Worm (Caenorhabditis elegans) whole organism, L4 larva: ENCODE data around the gene W08E12.7.
A peak's percentile ranks its signal among the peaks of the same experiment; 100 is the strongest.

Experiments used
- D1046.2 ChIP-seq: fragments of 200-800 bp; sonication (Bioruptor generic); IDR thresholded peaks from 2 replicates; pipeline ENCODE4 v1.3.6; 2022; ENCODE audit warnings: missing genetic modification characterization, missing compliant biosample characterization
- F37D6.2 ChIP-seq: sonication (generic microtip); optimal IDR thresholded peaks from 2 replicates; lab custom pipeline; 2016; ENCODE audit warnings: mild to moderate bottlenecking, missing genetic modification characterization, missing compliant biosample characterization
- Y105C5A.15 ChIP-seq: fragments of 200-800 bp; sonication (Bioruptor generic); IDR thresholded peaks from 2 replicates; pipeline ENCODE4 v1.3.6; 2022; ENCODE audit warnings: missing genetic modification characterization, missing compliant biosample characterization
- Y5F2A.4 ChIP-seq: fragments of 200-800 bp; sonication (Bioruptor generic); optimal IDR thresholded peaks from 2 replicates; lab custom pipeline; 2018; ENCODE audit warnings: mild to moderate bottlenecking, missing genetic modification characterization, missing compliant biosample characterization
- ZK546.5 ChIP-seq, 2 experiments: sonication (generic microtip); optimal IDR thresholded peaks; 2 replicates each; lab custom pipeline; 2017; ENCODE audit warnings: missing biosample characterization in 2 of 2, missing genetic modification characterization in 2 of 2
- aha-1 ChIP-seq: fragments of 150-350 bp; peaks from one replicate; lab custom pipeline; 2014; ENCODE audit warnings: missing biosample characterization, missing genetic modification characterization
- aly-2 ChIP-seq: sonication (generic microtip); optimal IDR thresholded peaks from 2 replicates; lab custom pipeline; 2018; ENCODE audit warnings: missing biosample characterization, missing genetic modification characterization
- ceh-28 ChIP-seq: fragments of 150-350 bp; optimal IDR thresholded peaks from 2 replicates; lab custom pipeline; 2014; ENCODE audit warnings: missing biosample characterization, missing genetic modification reagents, missing genetic modification characterization
- ceh-32 ChIP-seq: sonication (generic microtip); optimal IDR thresholded peaks from 2 replicates; lab custom pipeline; 2016; ENCODE audit warnings: mild to moderate bottlenecking, missing genetic modification characterization, missing compliant biosample characterization; ENCODE audit not compliant: poor library complexity
- ceh-44 ChIP-seq: fragments of 200-800 bp; sonication (Bioruptor generic); IDR thresholded peaks from 2 replicates; pipeline ENCODE4 v1.3.6; 2022; ENCODE audit warnings: missing genetic modification reagents, missing genetic modification characterization, missing compliant biosample characterization
- ceh-62 ChIP-seq: sonication (generic microtip); optimal IDR thresholded peaks from 2 replicates; lab custom pipeline; 2017; ENCODE audit warnings: missing biosample characterization, missing genetic modification characterization
- ctbp-1 ChIP-seq: fragments of 200-800 bp; sonication (Bioruptor generic); IDR thresholded peaks from 2 replicates; pipeline ENCODE4 v1.3.6; 2022; ENCODE audit warnings: missing genetic modification reagents, missing genetic modification characterization, missing compliant biosample characterization
- daf-12 ChIP-seq: fragments of 150-350 bp; optimal IDR thresholded peaks from 2 replicates; lab custom pipeline; 2014; ENCODE audit warnings: missing biosample characterization, missing genetic modification reagents, missing genetic modification characterization
- daf-16 ChIP-seq, 3 experiments: sonication (generic microtip); optimal IDR thresholded peaks; 2 replicates each; lab custom pipeline; 2016 to 2017; ENCODE audit warnings: missing genetic modification characterization in 3 of 3, missing genetic modification reagents in 3 of 3, mild to moderate bottlenecking in 2 of 3, missing compliant biosample characterization in 2 of 3, missing biosample characterization in 1 of 3, moderate library complexity in 1 of 3
- duxl-1 ChIP-seq: sonication (generic microtip); optimal IDR thresholded peaks from 2 replicates; lab custom pipeline; 2016; ENCODE audit warnings: mild to moderate bottlenecking, missing genetic modification characterization, moderate library complexity, missing compliant biosample characterization; ENCODE audit not compliant: poor library complexity
- dve-1 ChIP-seq: sonication (generic microtip); optimal IDR thresholded peaks from 2 replicates; lab custom pipeline; 2017; ENCODE audit warnings: antibody characterized with exemption, mild to moderate bottlenecking, missing genetic modification characterization, missing compliant biosample characterization; ENCODE audit not compliant: insufficient read depth
- egl-27 ChIP-seq: sonication (generic microtip); optimal IDR thresholded peaks from 3 replicates; lab custom pipeline; 2017; ENCODE audit warnings: missing biosample characterization, missing genetic modification reagents, missing genetic modification characterization
- egl-43 ChIP-seq: fragments of 200-800 bp; sonication (Bioruptor generic); IDR thresholded peaks from 2 replicates; pipeline ENCODE4 v1.3.6; 2022; ENCODE audit warnings: missing genetic modification reagents, missing genetic modification characterization, missing compliant biosample characterization
- gei-8 ChIP-seq: fragments of 200-800 bp; sonication (Bioruptor generic); optimal IDR thresholded peaks from 2 replicates; lab custom pipeline; 2018; ENCODE audit warnings: mild to moderate bottlenecking, missing genetic modification characterization, missing compliant biosample characterization
- hlh-11 ChIP-seq: fragments of 200-800 bp; sonication (Bioruptor generic); optimal IDR thresholded peaks from 2 replicates; lab custom pipeline; 2018; ENCODE audit warnings: mild to moderate bottlenecking, missing genetic modification characterization, missing compliant biosample characterization
- lim-7 ChIP-seq: fragments of 200-800 bp; sonication (Bioruptor generic); IDR thresholded peaks from 2 replicates; pipeline ENCODE4 v1.3.6; 2022; ENCODE audit warnings: missing genetic modification characterization, missing compliant biosample characterization
- lin-1 ChIP-seq: fragments of 200-800 bp; sonication (Bioruptor generic); IDR thresholded peaks from 2 replicates; pipeline ENCODE4 v1.3.6; 2022; ENCODE audit warnings: missing genetic modification reagents, missing genetic modification characterization, missing compliant biosample characterization
- lin-13 ChIP-seq: fragments of 150-350 bp; optimal IDR thresholded peaks from 2 replicates; lab custom pipeline; 2014; ENCODE audit warnings: missing biosample characterization, missing genetic modification reagents, missing genetic modification characterization
- lin-15B ChIP-seq: fragments of 150-350 bp; sonication (generic microtip); optimal IDR thresholded peaks from 3 replicates; lab custom pipeline; 2014; ENCODE audit warnings: missing biosample characterization, missing genetic modification characterization
- lir-3 ChIP-seq: sonication (generic microtip); optimal IDR thresholded peaks from 2 replicates; lab custom pipeline; 2016; ENCODE audit warnings: mild to moderate bottlenecking, missing genetic modification characterization, missing compliant biosample characterization
- madf-5 ChIP-seq, 2 experiments: fragments of 200-800 bp; sonication (Bioruptor generic); IDR thresholded peaks; 2 replicates each; pipeline ENCODE4 v1.3.6; 2022; ENCODE audit warnings: missing compliant biosample characterization in 2 of 2, missing genetic modification characterization in 2 of 2
- mdt-29 ChIP-seq: fragments of 200-800 bp; sonication (Bioruptor generic); IDR thresholded peaks from 2 replicates; pipeline ENCODE4 v1.3.6; 2022; ENCODE audit warnings: missing genetic modification reagents, missing genetic modification characterization, missing compliant biosample characterization
- mep-1 ChIP-seq: fragments of 150-350 bp; sonication (generic microtip); optimal IDR thresholded peaks from 3 replicates; lab custom pipeline; 2014; ENCODE audit warnings: missing biosample characterization, missing genetic modification characterization
- mes-2 ChIP-seq: sonication (generic microtip); optimal IDR thresholded peaks from 2 replicates; lab custom pipeline; 2016; ENCODE audit warnings: missing genotype, mild to moderate bottlenecking, missing genetic modification characterization, missing compliant biosample characterization; ENCODE audit not compliant: poor library complexity, severe bottlenecking
- nhr-10 ChIP-seq: fragments of 150-350 bp; optimal IDR thresholded peaks from 2 replicates; lab custom pipeline; 2014; ENCODE audit warnings: missing biosample characterization, missing genetic modification characterization
- nhr-102 ChIP-seq: sonication (generic microtip); optimal IDR thresholded peaks from 2 replicates; lab custom pipeline; 2016; ENCODE audit warnings: mild to moderate bottlenecking, missing genetic modification characterization, moderate library complexity, missing compliant biosample characterization
- nhr-11 ChIP-seq: fragments of 150-350 bp; optimal IDR thresholded peaks from 2 replicates; lab custom pipeline; 2014; ENCODE audit warnings: missing biosample characterization, missing genetic modification characterization
- nhr-237 ChIP-seq: sonication (generic microtip); optimal IDR thresholded peaks from 2 replicates; lab custom pipeline; 2017; ENCODE audit warnings: missing biosample characterization, missing genetic modification characterization
- nhr-28 ChIP-seq: fragments of 150-350 bp; optimal IDR thresholded peaks from 2 replicates; lab custom pipeline; 2014; ENCODE audit warnings: missing biosample characterization, missing genetic modification characterization
- nhr-48 ChIP-seq: sonication (generic microtip); optimal IDR thresholded peaks from 2 replicates; lab custom pipeline; 2016; ENCODE audit warnings: mild to moderate bottlenecking, missing genetic modification characterization, missing compliant biosample characterization
- nhr-6 ChIP-seq: fragments of 150-350 bp; optimal IDR thresholded peaks from 2 replicates; lab custom pipeline; 2014; ENCODE audit warnings: missing biosample characterization, missing genetic modification characterization
- nhr-76 ChIP-seq: fragments of 150-350 bp; optimal IDR thresholded peaks from 2 replicates; lab custom pipeline; 2014; ENCODE audit warnings: missing biosample characterization, missing genetic modification characterization
- nhr-77 ChIP-seq: fragments of 150-350 bp; optimal IDR thresholded peaks from 2 replicates; lab custom pipeline; 2014; ENCODE audit warnings: missing biosample characterization, missing genetic modification characterization
- pqm-1 ChIP-seq: sonication (generic microtip); optimal IDR thresholded peaks from 2 replicates; lab custom pipeline; 2017; ENCODE audit warnings: missing biosample characterization, missing genetic modification characterization
- skn-1 ChIP-seq: fragments of 150-350 bp; optimal IDR thresholded peaks from 2 replicates; lab custom pipeline; 2014; ENCODE audit warnings: missing biosample characterization, missing genetic modification characterization
- snpc-4 ChIP-seq: fragments of 150-350 bp; optimal IDR thresholded peaks from 2 replicates; lab custom pipeline; 2014; ENCODE audit warnings: missing biosample characterization, missing genetic modification characterization
- spr-1 ChIP-seq: sonication (generic microtip); optimal IDR thresholded peaks from 2 replicates; lab custom pipeline; 2016; ENCODE audit warnings: mild to moderate bottlenecking, missing genetic modification characterization, missing compliant biosample characterization
- spr-3 ChIP-seq: fragments of 200-800 bp; sonication (Bioruptor generic); optimal IDR thresholded peaks from 2 replicates; lab custom pipeline; 2018; ENCODE audit warnings: mild to moderate bottlenecking, missing genetic modification characterization, missing compliant biosample characterization
- tra-1 ChIP-seq: fragments of 200-800 bp; sonication (Bioruptor generic); IDR thresholded peaks from 2 replicates; pipeline ENCODE4 v1.3.6; 2022; ENCODE audit warnings: missing genetic modification reagents, missing genetic modification characterization, missing compliant biosample characterization
- unc-62 ChIP-seq, 3 experiments: fragments of 150-350 bp in 1 of 3; sonication (generic microtip); optimal IDR thresholded peaks in 2 of 3; peaks in 1 of 3; 1 replicate in 1 of 3; 2 replicates in 2 of 3; lab custom pipeline; 2014 to 2017; ENCODE audit warnings: missing biosample characterization in 3 of 3, missing genetic modification characterization in 3 of 3, missing genetic modification reagents in 3 of 3, missing genotype in 1 of 3
- vab-7 ChIP-seq: fragments of 200-800 bp; sonication (Bioruptor generic); IDR thresholded peaks from 2 replicates; pipeline ENCODE4 v1.3.6; 2022; ENCODE audit warnings: missing genetic modification reagents, missing genetic modification characterization, missing compliant biosample characterization
- zag-1 ChIP-seq: fragments of 150-350 bp; optimal IDR thresholded peaks from 2 replicates; lab custom pipeline; 2014; ENCODE audit warnings: missing biosample characterization, missing genetic modification characterization
- zip-11 ChIP-seq: fragments of 200-800 bp; sonication (Bioruptor generic); IDR thresholded peaks from 2 replicates; pipeline ENCODE4 v1.3.6; 2022; ENCODE audit warnings: missing genetic modification characterization, missing compliant biosample characterization
- ztf-11 ChIP-seq: fragments of 150-350 bp; optimal IDR thresholded peaks from 2 replicates; lab custom pipeline; 2014; ENCODE audit warnings: missing biosample characterization, missing genetic modification characterization
- ztf-7 ChIP-seq: fragments of 150-350 bp; optimal IDR thresholded peaks from 2 replicates; lab custom pipeline; 2014; ENCODE audit warnings: missing biosample characterization, missing genetic modification characterization

The W08E12.7 gene

ce11 chrIV:3294553-3295185, at the start of gene W08E12.7:
Gene W08E12.7, plus strand, starts transcription at chrIV:3295135.
- TF ChIP-seq egl-43 (GFP tag; lab: Robert Waterston, UW) (no peak), nhr-6 (peak; percentile 92), lin-13 (GFP tag; lab: Kevin White, UChicago) (peak; percentile 97), nhr-11 (peak; percentile 95), ceh-44 (peak; percentile 91), mep-1 (tag; lab: Kevin White, UChicago) (peak; percentile 98), spr-3 (GFP tag; lab: Kevin White, UChicago) (peak; percentile 32), nhr-10 (no peak), skn-1 (tag; lab: Kevin White, UChicago) (no peak), zip-11 (GFP tag; lab: Robert Waterston, UW) (no peak), unc-62 (GFP tag; optimal IDR thresholded peaks at IDR 0.05 in 1 of 2; lab: Kevin White, UChicago) (peak in 1 of 2 experiments; percentile 71), unc-62 (tag; optimal IDR thresholded peaks at IDR 0.05; lab: Kevin White, UChicago) (no peak), ceh-28 (tag; lab: Kevin White, UChicago) (peak; percentile 32), zag-1 (tag; lab: Kevin White, UChicago) (no peak), dve-1 (tag; lab: Kevin White, UChicago) (peak; percentile 99), tra-1 (GFP tag; lab: Robert Waterston, UW) (peak; percentile 64; the same call in 1 of the 2 replicates), nhr-48 (tag; lab: Kevin White, UChicago) (peak; percentile 58), F37D6.2 (tag; lab: Kevin White, UChicago) (peak; percentile 69), egl-27 (tag; lab: Kevin White, UChicago) (no peak), ceh-62 (tag; lab: Kevin White, UChicago) (no peak), aha-1 (tag; lab: Kevin White, UChicago) (peak; percentile 99), lir-3 (tag; lab: Kevin White, UChicago) (no peak), duxl-1 (tag; lab: Kevin White, UChicago) (peak; percentile 79), nhr-237 (tag; lab: Kevin White, UChicago) (peak; percentile 14), vab-7 (peak; percentile 85), madf-5 (GFP tag; IDR thresholded peaks at IDR 0.05; lab: Robert Waterston, UW) (no peak; a peak in 1 of 4 replicates), nhr-77 (tag; lab: Kevin White, UChicago) (peak; percentile 98), mes-2 (tag; lab: Kevin White, UChicago) (peak; percentile 96), lin-1 (GFP tag; lab: Robert Waterston, UW) (no peak), ztf-7 (tag; lab: Kevin White, UChicago) (peak; percentile 50), lim-7 (no peak), pqm-1 (tag; lab: Kevin White, UChicago) (peak; percentile 82), nhr-76 (tag; lab: Kevin White, UChicago) (no peak), Y105C5A.15 (GFP tag; lab: Robert Waterston, UW) (no peak), gei-8 (GFP tag; lab: Kevin White, UChicago) (no peak), ceh-32 (tag; lab: Kevin White, UChicago) (no peak), Y5F2A.4 (GFP tag; lab: Kevin White, UChicago) (no peak), nhr-28 (peak; percentile 96), lin-15B (peak; percentile 91), aly-2 (tag; lab: Kevin White, UChicago) (no peak), D1046.2 (GFP tag; lab: Robert Waterston, UW) (peak; percentile 80; the same call in 1 of the 2 replicates), nhr-102 (tag; lab: Kevin White, UChicago) (no peak), ZK546.5 (tag; optimal IDR thresholded peaks at IDR 0.05; lab: Kevin White, UChicago) (peak in 1 of 2 experiments; percentile 53), mdt-29 (GFP tag; lab: Robert Waterston, UW) (peak; percentile 49; the same call in 1 of the 2 replicates), ztf-11 (no peak), daf-12 (tag; lab: Kevin White, UChicago) (no peak), hlh-11 (tag; lab: Kevin White, UChicago) (peak; percentile 87), ctbp-1 (peak; percentile 57; the same call in 1 of the 2 replicates), daf-16 (GFP tag; optimal IDR thresholded peaks at IDR 0.05; lab: Kevin White, UChicago) (peak in 1 of 2 experiments; percentile 68), daf-16 (tag; optimal IDR thresholded peaks at IDR 0.05; lab: Kevin White, UChicago) (peak; percentile 93), snpc-4 (tag; lab: Kevin White, UChicago) (peak; percentile 9), spr-1 (tag; lab: Kevin White, UChicago) (peak; percentile 68)
